Worm (Caenorhabditis elegans) whole organism, young adult: ENCODE measurements around the gene sup-26.

Experiments used
- B0261.1 ChIP-seq: sonication (generic microtip); optimal IDR thresholded peaks from 2 replicates; lab custom pipeline; 2016; ENCODE audit warnings: mild to moderate bottlenecking, missing genetic modification characterization, moderate library complexity, missing compliant biosample characterization
- F10E7.11 ChIP-seq: sonication (generic microtip); optimal IDR thresholded peaks from 2 replicates; lab custom pipeline; 2017; ENCODE audit warnings: mild to moderate bottlenecking, missing genetic modification characterization, moderate library complexity, missing compliant biosample characterization
- F49E8.2 ChIP-seq: sonication (generic microtip); optimal IDR thresholded peaks from 3 replicates; lab custom pipeline; 2017; ENCODE audit warnings: missing genetic modification characterization, mild to moderate bottlenecking, missing compliant biosample characterization, antibody characterized with exemption, moderate library complexity; ENCODE audit not compliant: insufficient read depth
- Y56A3A.18 ChIP-seq: fragments of 200-800 bp; sonication (Bioruptor generic); IDR thresholded peaks from 2 replicates; pipeline ENCODE4 v1.3.6; 2022; ENCODE audit warnings: missing genetic modification reagents, missing genetic modification characterization, missing compliant biosample characterization
- atf-7 ChIP-seq: sonication (generic microtip); optimal IDR thresholded peaks from 2 replicates; lab custom pipeline; 2017; ENCODE audit warnings: mild to moderate bottlenecking, missing genetic modification characterization, missing compliant biosample characterization
- hmg-20 ChIP-seq: fragments of 200-800 bp; sonication (Bioruptor generic); IDR thresholded peaks from 2 replicates; pipeline ENCODE4 v1.3.6; 2022; ENCODE audit warnings: missing genetic modification reagents, missing genetic modification characterization, missing compliant biosample characterization
- lir-1 ChIP-seq: fragments of 200-800 bp; sonication (Bioruptor generic); conservative IDR thresholded peaks from 2 replicates; pipeline ENCODE4 v1.3.6; 2022; ENCODE audit warnings: missing genetic modification reagents, missing genetic modification characterization, missing compliant biosample characterization
- nfyb-1 ChIP-seq: fragments of 200-800 bp; sonication (Bioruptor generic); IDR thresholded peaks from 2 replicates; pipeline ENCODE4 v1.3.6; 2022; ENCODE audit warnings: missing genetic modification reagents, missing genetic modification characterization, missing compliant biosample characterization
- nhr-120 ChIP-seq: fragments of 200-800 bp; sonication (Bioruptor generic); IDR thresholded peaks from 2 replicates; pipeline ENCODE4 v1.3.6; 2022; ENCODE audit warnings: missing genetic modification characterization, missing compliant biosample characterization
- nhr-27 ChIP-seq: fragments of 200-800 bp; sonication (Bioruptor generic); optimal IDR thresholded peaks from 2 replicates; lab custom pipeline; 2018; ENCODE audit warnings: mild to moderate bottlenecking, missing genetic modification characterization, moderate library complexity, missing compliant biosample characterization
- pha-4 ChIP-seq: fragments of 150-350 bp; sonication (generic microtip); optimal IDR thresholded peaks from 2 replicates; lab custom pipeline; 2014; ENCODE audit warnings: missing biosample characterization, missing genetic modification reagents, missing genetic modification characterization
- snpc-4 ChIP-seq, 5 experiments: fragments of 150-350 bp in 1 of 5; sonication (generic microtip) in 4 of 5; optimal IDR thresholded peaks; 2 replicates each; lab custom pipeline; 2014 to 2018; ENCODE audit warnings: missing genetic modification characterization in 5 of 5, missing biosample characterization in 3 of 5, antibody characterized with exemption in 2 of 5, mild to moderate bottlenecking in 2 of 5, missing compliant biosample characterization in 2 of 5, missing genotype in 2 of 5, moderate library complexity in 2 of 5, missing genetic modification reagents in 1 of 5
- sptf-2 ChIP-seq: fragments of 200-800 bp; sonication (Bioruptor generic); optimal IDR thresholded peaks from 2 replicates; lab custom pipeline; 2018; ENCODE audit warnings: mild to moderate bottlenecking, missing genetic modification characterization, missing compliant biosample characterization
- unc-62 ChIP-seq: fragments of 150-350 bp; optimal IDR thresholded peaks from 2 replicates; lab custom pipeline; 2014; ENCODE audit warnings: missing biosample characterization, missing genetic modification reagents, missing genetic modification characterization

ce11 chrIII:4244285-4244684, 35.7 kb downstream of the sup-26 start, which contains the start of gene zhit-2:
- TF ChIP-seq unc-62 (no peak), hmg-20 (GFP tag; lab: Robert Waterston, UW) (no peak), snpc-4 (GFP tag; optimal IDR thresholded peaks at IDR 0.05; lab: Kevin White, UChicago) (no peak), snpc-4 (tag; optimal IDR thresholded peaks at IDR 0.05; lab: Kevin White, UChicago) (no peak), nfyb-1 (GFP tag; lab: Robert Waterston, UW) (no peak), pha-4 (tag; lab: Kevin White, UChicago) (no peak), nhr-27 (no peak), atf-7 (tag; lab: Kevin White, UChicago) (no peak), sptf-2 (GFP tag; lab: Kevin White, UChicago) (no peak), B0261.1 (tag; lab: Kevin White, UChicago) (no peak), F49E8.2 (tag; lab: Kevin White, UChicago) (no peak), lir-1 (GFP tag; lab: Robert Waterston, UW) (no peak), F10E7.11 (tag; lab: Kevin White, UChicago) (no peak), nhr-120 (no peak), Y56A3A.18 (GFP tag; lab: Robert Waterston, UW) (no peak)
